Worm (Caenorhabditis elegans): ENCODE results near the gene clc-31.

Gene clc-31

ce11 chrII:372235-372634 is 31.9 kb downstream of the clc-31 start (continued):
- TF ChIP-seq F37B4.10 (GFP tag; IDR thresholded peaks at IDR 0.05) (no peak), attf-3 (GFP tag; conservative IDR thresholded peaks at IDR 0.05) (no peak)

- TF ChIP-seq mel-28 (tag; optimal IDR thresholded peaks at IDR 0.05; ENCODE audit: borderline replicate concordance) (no peak), sea-2 (GFP tag; IDR thresholded peaks at IDR 0.05) (no peak), fkh-3 (tag; optimal IDR thresholded peaks at IDR 0.05) (no peak), ekl-4 (GFP tag; IDR thresholded peaks at IDR 0.05) (no peak), K12H6.12 (tag; optimal IDR thresholded peaks at IDR 0.05) (no peak), atf-7 (tag; optimal IDR thresholded peaks at IDR 0.05) (no peak), tbp1 (GFP tag; optimal IDR thresholded peaks at IDR 0.05) (no peak)
Measured at ce11 chrII:374950-375349, 34.6 kb downstream of the clc-31 start, which contains the start of gene C03H5.4. C03H5.4 (plus strand) TSS chrII:375250.

DNA sequence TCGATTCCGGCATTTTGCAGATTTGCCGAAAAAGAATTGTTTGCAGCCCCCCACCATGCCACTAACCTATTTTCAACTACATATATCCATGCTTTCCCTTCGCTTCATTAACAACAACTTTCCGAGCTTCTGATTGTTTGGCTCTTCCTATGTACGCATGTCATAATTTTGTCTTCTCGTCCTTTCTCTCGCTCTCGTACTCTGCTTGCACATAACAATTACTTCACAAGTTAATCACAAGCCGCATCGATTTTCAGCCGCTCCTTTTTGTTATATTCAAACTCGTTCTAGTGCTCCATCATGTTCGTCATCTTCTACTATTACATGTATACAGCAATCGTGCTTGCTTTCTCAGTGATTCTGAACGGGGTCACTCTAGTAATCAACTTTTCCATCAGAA is 38.0 kb downstream of the clc-31 start, which contains the start of gene C03H5.9:
TSS of gene C03H5.9 (plus strand) at position 301 of the 400 bp plus-strand sequence.
- no peak for TF ChIP-seq B0035.1 (tag; optimal IDR thresholded peaks at IDR 0.05)
- no peak for TF ChIP-seq sdz-38 (tag; optimal IDR thresholded peaks at IDR 0.05)
- no peak for TF ChIP-seq nhr-120 (GFP tag; IDR thresholded peaks at IDR 0.05)
- TF ChIP-seq F10E7.11 (tag; optimal IDR thresholded peaks at IDR 0.05), result no peak
- no peak for TF ChIP-seq F57A8.1 (GFP tag; optimal IDR thresholded peaks at IDR 0.05)
- no peak for TF ChIP-seq madf-10 (tag; optimal IDR thresholded peaks at IDR 0.05)
- no peak for TF ChIP-seq atf-7 (tag; optimal IDR thresholded peaks at IDR 0.05)
- TF ChIP-seq akir-1 (GFP tag; optimal IDR thresholded peaks at IDR 0.05), result no peak
- TF ChIP-seq T26A5.8 (tag; optimal IDR thresholded peaks at IDR 0.05), result no peak
- TF ChIP-seq aptf-3 (GFP tag; IDR thresholded peaks at IDR 0.05), result no peak
- TF ChIP-seq Y95B8A.8 (GFP tag; IDR thresholded peaks at IDR 0.05), result no peak

DNA sequence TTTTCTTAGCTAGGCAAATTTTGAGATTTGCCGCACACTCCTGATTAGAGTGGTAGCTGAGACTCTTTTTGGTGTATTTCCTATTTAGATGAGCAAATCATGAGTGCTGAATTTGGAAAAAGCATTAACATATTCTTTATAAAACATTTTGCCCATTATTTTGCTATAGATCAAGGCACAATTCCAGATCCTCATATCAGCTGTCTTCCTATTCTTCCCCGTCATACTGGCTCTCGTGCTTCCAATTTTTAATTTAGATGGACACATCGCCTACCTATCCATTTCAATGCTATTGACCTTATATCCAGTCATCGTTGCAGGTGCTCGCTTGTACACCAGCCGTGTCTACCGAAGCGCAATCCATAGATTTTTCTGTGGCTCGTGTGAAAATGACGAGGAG is 39.6 kb downstream of the clc-31 start, which contains the start of gene C03H5.7:
TSS of gene C03H5.7 (plus strand) at position 301 of the 400 bp plus-strand sequence.
- TF ChIP-seq gei-17 (GFP tag; optimal IDR thresholded peaks at IDR 0.05) (no peak), hmg-20 (GFP tag; IDR thresholded peaks at IDR 0.05) (no peak), egrh-3 (GFP tag; IDR thresholded peaks at IDR 0.05) (no peak), F33H1.4 (GFP tag; IDR thresholded peaks at IDR 0.05) (no peak), hmg-1.2 (GFP tag; IDR thresholded peaks at IDR 0.05) (no peak), B0336.3 (GFP tag; IDR thresholded peaks at IDR 0.05) (no peak), hsf-1 (GFP tag; IDR thresholded peaks at IDR 0.05) (no peak), sdz-38 (tag; optimal IDR thresholded peaks at IDR 0.05) (no peak), nhr-90 (tag; optimal IDR thresholded peaks at IDR 0.05) (no peak), die-1 (tag; optimal IDR thresholded peaks at IDR 0.05) (no peak), nhr-80 (tag; optimal IDR thresholded peaks at IDR 0.05) (no peak)

DNA sequence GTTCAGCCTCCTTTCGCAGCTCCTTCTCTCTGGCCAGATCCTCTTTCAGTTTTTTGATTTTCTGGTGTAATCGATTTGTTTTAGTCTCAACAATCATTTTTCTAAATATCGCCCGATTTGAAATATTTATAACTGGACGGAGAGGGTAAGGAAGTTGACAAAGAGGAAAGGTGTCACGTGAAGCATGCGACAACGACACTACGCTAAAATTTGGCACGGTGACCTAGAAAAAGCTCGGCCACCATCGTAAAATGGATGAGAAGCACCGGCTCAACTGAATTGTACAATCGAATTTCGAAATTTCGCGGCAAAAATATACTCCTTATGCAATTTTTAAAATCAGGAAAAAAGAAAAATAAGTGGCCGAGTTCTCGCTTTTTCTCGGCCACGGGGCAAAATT is 44.9 kb downstream of the clc-31 start, which contains the start of gene C03H5.5:
TSS of gene C03H5.5 (minus strand) at position 101 of the 400 bp plus-strand sequence.
- TF ChIP-seq pha-4 (tag; optimal IDR thresholded peaks at IDR 0.05) (no peak), nhr-80 (tag; optimal IDR thresholded peaks at IDR 0.05) (no peak), nhr-90 (tag; optimal IDR thresholded peaks at IDR 0.05) (no peak), ztf-26 (tag; optimal IDR thresholded peaks at IDR 0.05) (no peak), ztf-28 (GFP tag; IDR thresholded peaks at IDR 0.05) (no peak), sptf-2 (GFP tag; optimal IDR thresholded peaks at IDR 0.05) (no peak)
